Fruit fly (Drosophila melanogaster) whole organism, adult: ENCODE results near the gene CG15042.

Experiments
- CG7101 ChIP-seq: fragments of 200-800 bp; sonication (Bioruptor generic); optimal IDR thresholded peaks from 2 replicates; lab custom pipeline; 2018; ENCODE audit warnings: missing biosample characterization, mild to moderate bottlenecking, missing genetic modification characterization, moderate library complexity
- Clk ChIP-seq: fragments of 200-800 bp; sonication (Bioruptor generic); optimal IDR thresholded peaks from 2 replicates; lab custom pipeline; 2017; ENCODE audit warnings: missing biosample characterization, missing genetic modification characterization
- Hr96 ChIP-seq: fragments of 200-800 bp; sonication (Bioruptor generic); optimal IDR thresholded peaks from 2 replicates; lab custom pipeline; 2016; ENCODE audit warnings: missing biosample characterization, missing genetic modification characterization
- cic ChIP-seq: fragments of 200-800 bp; sonication (Bioruptor generic); optimal IDR thresholded peaks from 2 replicates; lab custom pipeline; 2017; ENCODE audit warnings: missing biosample characterization, mild to moderate bottlenecking, missing genetic modification characterization, moderate library complexity
- kay ChIP-seq: fragments of 200-800 bp; sonication (Bioruptor generic); peaks from one replicate; lab custom pipeline; 2016; ENCODE audit warnings: missing biosample characterization, missing genetic modification characterization, borderline replicate concordance
- ovo ChIP-seq: fragments of 200-800 bp; sonication (Bioruptor generic); optimal IDR thresholded peaks from 2 replicates; lab custom pipeline; 2016; ENCODE audit warnings: missing biosample characterization, missing genetic modification characterization
- tj ChIP-seq: fragments of 200-800 bp; sonication (Bioruptor generic); optimal IDR thresholded peaks from 3 replicates; lab custom pipeline; 2017; ENCODE audit warnings: missing biosample characterization, mild to moderate bottlenecking, missing genetic modification characterization, moderate library complexity

DNA sequence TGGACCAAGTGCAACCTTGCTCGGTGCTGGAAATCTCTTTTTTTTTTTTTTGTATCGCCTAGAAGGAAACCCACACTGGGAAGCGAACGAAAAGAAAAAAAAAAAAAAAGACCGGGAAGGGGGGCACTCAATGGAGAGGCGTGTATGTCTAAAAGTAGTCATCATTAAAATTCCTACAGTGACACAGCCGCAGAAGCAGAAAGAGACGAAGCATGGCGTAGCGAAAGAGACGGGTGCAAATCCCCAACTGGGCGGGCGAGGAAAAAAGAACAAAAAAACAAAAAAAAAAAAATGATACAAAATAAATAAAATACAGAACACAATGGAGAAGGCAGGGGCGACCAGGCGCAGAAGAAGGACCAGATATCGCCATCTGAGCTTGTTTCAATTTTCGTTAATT, 16.7 kb upstream of the CG15042 start:
- TF ChIP-seq CG7101 (no peak), Hr96 (GFP tag; lab: Kevin White, UChicago) (no peak), cic (no peak), ovo (no peak), Clk (GFP tag; lab: Kevin White, UChicago) (no peak), kay (GFP tag; lab: Kevin White, UChicago) (no peak), tj (GFP tag; lab: Kevin White, UChicago) (no peak)
